Fruit fly (Drosophila melanogaster): ENCODE results near the gene CG9451.
"Not testable (repeated sequence)": the region's sequence is repeated elsewhere in the genome, so short reads cannot be mapped to it uniquely, and the experiment has no call there.

CG9451 gene

DNA sequence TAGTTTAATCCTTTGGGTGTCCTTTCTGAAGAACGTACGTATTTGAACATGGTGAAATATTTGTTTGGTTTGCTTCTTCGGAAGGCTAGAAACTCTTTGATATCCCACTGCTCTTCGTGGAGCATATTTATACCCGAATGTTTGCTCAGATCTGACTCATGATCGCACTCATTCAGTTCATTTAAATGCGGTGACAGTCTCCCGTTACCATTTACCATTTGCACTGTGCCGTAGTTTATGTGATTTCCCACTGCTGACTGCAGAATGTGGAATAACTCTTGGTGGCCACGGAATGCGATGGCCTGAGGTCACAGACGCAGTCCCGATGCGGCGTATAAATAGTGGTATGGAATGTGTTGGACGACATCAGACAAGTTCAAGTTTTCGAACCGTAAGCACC, 28.5 kb downstream of the CG9451 start, which contains the start of the genes 825-Oak and CG12519:
825-Oak (minus strand) TSS at position 101 of the 400 bp plus-strand sequence.
CG12519 (plus strand) TSS at position 364 of the 400 bp plus-strand sequence.
- TF ChIP-seq CG34367 (tag; optimal IDR thresholded peaks at IDR 0.05); Ets98B (GFP tag; IDR thresholded peaks at IDR 0.05); CG15710 (tag; optimal IDR thresholded peaks at IDR 0.05): not testable (repeated sequence)

DNA sequence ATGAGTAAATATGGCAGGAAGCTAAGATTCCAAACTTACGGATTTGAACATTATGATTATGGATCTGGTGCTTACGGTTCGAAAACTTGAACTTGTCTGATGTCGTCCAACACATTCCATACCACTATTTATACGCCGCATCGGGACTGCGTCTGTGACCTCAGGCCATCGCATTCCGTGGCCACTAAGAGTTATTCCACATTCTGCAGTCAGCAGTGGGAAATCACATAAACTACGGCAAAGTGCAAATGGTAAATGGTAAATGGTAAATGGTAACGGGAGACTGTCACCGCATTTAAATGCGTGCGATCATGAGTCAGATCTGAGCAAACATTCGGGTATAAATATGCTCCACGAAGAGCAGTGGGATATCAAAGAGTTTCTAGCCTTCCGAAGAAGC, 33.6 kb downstream of the CG9451 start, which contains the start of the genes CG14096 and CG32214:
CG14096 (minus strand) TSS at position 101 of the 400 bp plus-strand sequence.
CG32214 (plus strand) TSS at position 368 of the 400 bp plus-strand sequence.
- TF ChIP-seq Pif1A (GFP tag; optimal IDR thresholded peaks at IDR 0.05); CG32121 (GFP tag; IDR thresholded peaks at IDR 0.05); CG14655 (GFP tag; optimal IDR thresholded peaks at IDR 0.05): not testable (repeated sequence)

DNA sequence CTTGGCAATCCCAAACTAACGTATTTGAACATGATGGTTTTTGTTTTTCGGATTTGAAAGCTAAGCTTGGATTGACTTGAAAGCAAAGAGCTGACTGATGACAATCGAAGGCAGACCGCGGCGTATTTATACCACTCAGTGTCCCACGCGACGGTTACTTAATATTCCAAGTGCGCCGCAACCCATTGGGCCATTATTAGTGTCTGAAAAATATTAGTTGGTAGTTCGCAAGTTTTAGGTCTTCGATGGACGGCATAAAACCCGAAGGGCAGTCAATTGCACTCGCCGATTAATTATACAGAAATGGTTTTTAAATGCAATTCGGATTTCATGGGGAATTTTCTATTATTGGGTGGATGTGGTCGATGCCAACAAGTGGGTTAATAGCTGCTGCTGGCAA, 35.9 kb downstream of the CG9451 start, which contains the start of gene CG14095:
CG14095 (minus strand) TSS at position 101 of the 400 bp plus-strand sequence.
- TF ChIP-seq CG9948 (tag; optimal IDR thresholded peaks at IDR 0.05), result no peak
- TF ChIP-seq gl (tag; optimal IDR thresholded peaks at IDR 0.05), result no peak
- TF ChIP-seq CG32121 (GFP tag; IDR thresholded peaks at IDR 0.05), result no peak
- no peak for TF ChIP-seq CG34367 (tag; optimal IDR thresholded peaks at IDR 0.05)
- TF ChIP-seq CG4496 (GFP tag; IDR thresholded peaks at IDR 0.05), result no peak
- no peak for TF ChIP-seq CG8159 (tag; optimal IDR thresholded peaks at IDR 0.05)
- TF ChIP-seq EcR (GFP tag; optimal IDR thresholded peaks at IDR 0.05), result no peak
- no peak for TF ChIP-seq CG14655 (GFP tag; optimal IDR thresholded peaks at IDR 0.05)
- no peak for TF ChIP-seq CG10348 (GFP tag; IDR thresholded peaks at IDR 0.05)
- no peak for TF ChIP-seq Pif1B (GFP tag; optimal IDR thresholded peaks at IDR 0.05)
- TF ChIP-seq D1 (tag; optimal IDR thresholded peaks at IDR 0.05), result no peak
- no peak for TF ChIP-seq Pif1A (GFP tag; optimal IDR thresholded peaks at IDR 0.05)
- no peak for TF ChIP-seq Snoo (tag; optimal IDR thresholded peaks at IDR 0.05)
- TF ChIP-seq fd96Ca (GFP tag; IDR thresholded peaks at IDR 0.05), result no peak
- TF ChIP-seq CG12605 (GFP tag; IDR thresholded peaks at IDR 0.05), result no peak
- TF ChIP-seq CG8301 (tag; optimal IDR thresholded peaks at IDR 0.05), result no peak
- no peak for TF ChIP-seq rn (GFP tag; IDR thresholded peaks at IDR 0.05)
